Fruit fly (Drosophila melanogaster) S2 (cell line): ENCODE data around the gene vret.

Source experiments
- CG8478 ChIP-seq: fragments of >200 bp; optimal IDR thresholded peaks from 2 replicates; lab custom pipeline; 2018
- CTCF ChIP-seq, 2 experiments: fragments of >200 bp; optimal IDR thresholded peaks; 2 replicates each; lab custom pipeline; 2018

The vret gene

dm6 chr3R:22745432-22745831 is at the start of gene vret, which contains the start of gene HP1c:
vret (minus strand) TSS chr3R:22745581.
HP1c (plus strand) TSS chr3R:22745620.
- no peak for TF ChIP-seq CG8478 (lab: Kevin White, UChicago)
- TF ChIP-seq CTCF (optimal IDR thresholded peaks at IDR 0.05; lab: Kevin White, UChicago): peak in 1 of 2 experiments; percentile 13

dm6 chr3R:22793953-22794352 is 48.6 kb upstream of the vret start:
- TF ChIP-seq CG8478 (lab: Kevin White, UChicago) (no peak), CTCF (optimal IDR thresholded peaks at IDR 0.05; lab: Kevin White, UChicago) (peak; percentile 56 to 78)

- TF ChIP-seq CTCF (optimal IDR thresholded peaks at IDR 0.05; lab: Kevin White, UChicago) (no peak), CG8478 (lab: Kevin White, UChicago) (no peak)
Measured at dm6 chr3R:22789106-22789505, 43.7 kb upstream of the vret start.

- TF ChIP-seq CG8478 (lab: Kevin White, UChicago): no peak
- TF ChIP-seq CTCF (optimal IDR thresholded peaks at IDR 0.05; lab: Kevin White, UChicago): no peak
Measured at dm6 chr3R:22784674-22785316, 39.4 kb upstream of the vret start.

dm6 chr3R:22781412-22781811 is 36.0 kb upstream of the vret start:
- TF ChIP-seq CTCF (optimal IDR thresholded peaks at IDR 0.05; lab: Kevin White, UChicago) (no peak), CG8478 (lab: Kevin White, UChicago) (no peak)

dm6 chr3R:22780135-22780534 is 34.8 kb upstream of the vret start:
- TF ChIP-seq CTCF (optimal IDR thresholded peaks at IDR 0.05; lab: Kevin White, UChicago) (no peak), CG8478 (lab: Kevin White, UChicago) (no peak)

dm6 chr3R:22776457-22776856 is 31.1 kb upstream of the vret start:
- TF ChIP-seq CG8478 (lab: Kevin White, UChicago) (no peak), CTCF (optimal IDR thresholded peaks at IDR 0.05; lab: Kevin White, UChicago) (no peak)

dm6 chr3R:22771670-22772069 is 26.3 kb upstream of the vret start, which contains the start of gene CG43095:
CG43095 (minus strand) TSS chr3R:22771770.
- TF ChIP-seq CTCF (optimal IDR thresholded peaks at IDR 0.05; lab: Kevin White, UChicago): no peak

- TF ChIP-seq CG8478 (lab: Kevin White, UChicago): no peak
Measured at dm6 chr3R:22770887-22771286, 25.5 kb upstream of the vret start, which contains the start of gene CG43094. CG43094 (minus strand) TSS chr3R:22770987.

dm6 chr3R:22770207-22770606 is 24.8 kb upstream of the vret start, which contains the start of gene CG43093:
CG43093 (minus strand) TSS chr3R:22770307.
- TF ChIP-seq CTCF (optimal IDR thresholded peaks at IDR 0.05; lab: Kevin White, UChicago): no peak
- no peak for TF ChIP-seq CG8478 (lab: Kevin White, UChicago)

- TF ChIP-seq CG8478 (lab: Kevin White, UChicago) (no peak), CTCF (optimal IDR thresholded peaks at IDR 0.05; lab: Kevin White, UChicago) (no peak)
Measured at dm6 chr3R:22769567-22769966, 24.2 kb upstream of the vret start, which contains the start of gene CG43092. CG43092 (minus strand) TSS chr3R:22769667.

dm6 chr3R:22768633-22769032 is 23.3 kb upstream of the vret start, which contains the start of gene CG43091:
CG43091 (minus strand) TSS chr3R:22768733.
- TF ChIP-seq CTCF (optimal IDR thresholded peaks at IDR 0.05; lab: Kevin White, UChicago): no peak
- no peak for TF ChIP-seq CG8478 (lab: Kevin White, UChicago)

- no peak for TF ChIP-seq CG8478 (lab: Kevin White, UChicago)
- TF ChIP-seq CTCF (optimal IDR thresholded peaks at IDR 0.05; lab: Kevin White, UChicago): no peak
Measured at dm6 chr3R:22767599-22767998, 22.2 kb upstream of the vret start, which contains the start of gene CG13841. CG13841 (minus strand) TSS chr3R:22767699.

dm6 chr3R:22766072-22766471 is 20.7 kb upstream of the vret start, which contains the start of gene Nepl15:
Nepl15 (minus strand) TSS chr3R:22766172.
- TF ChIP-seq CG8478 (lab: Kevin White, UChicago): no peak
- TF ChIP-seq CTCF (optimal IDR thresholded peaks at IDR 0.05; lab: Kevin White, UChicago): no peak

dm6 chr3R:22763587-22763986 is 18.2 kb upstream of the vret start, which contains the start of gene Nepl14:
Nepl14 (minus strand) TSS chr3R:22763711.
- TF ChIP-seq CTCF (optimal IDR thresholded peaks at IDR 0.05; lab: Kevin White, UChicago): no peak
- no peak for TF ChIP-seq CG8478 (lab: Kevin White, UChicago)

- TF ChIP-seq CG8478 (lab: Kevin White, UChicago): no peak
- TF ChIP-seq CTCF (optimal IDR thresholded peaks at IDR 0.05; lab: Kevin White, UChicago): no peak
Measured at dm6 chr3R:22760988-22761387, 15.6 kb upstream of the vret start, which contains the start of gene Nepl13. Nepl13 (minus strand) TSS chr3R:22761076.
